Worm (Caenorhabditis elegans): ENCODE results near the gene B0393.7.

B0393.7 gene

DNA sequence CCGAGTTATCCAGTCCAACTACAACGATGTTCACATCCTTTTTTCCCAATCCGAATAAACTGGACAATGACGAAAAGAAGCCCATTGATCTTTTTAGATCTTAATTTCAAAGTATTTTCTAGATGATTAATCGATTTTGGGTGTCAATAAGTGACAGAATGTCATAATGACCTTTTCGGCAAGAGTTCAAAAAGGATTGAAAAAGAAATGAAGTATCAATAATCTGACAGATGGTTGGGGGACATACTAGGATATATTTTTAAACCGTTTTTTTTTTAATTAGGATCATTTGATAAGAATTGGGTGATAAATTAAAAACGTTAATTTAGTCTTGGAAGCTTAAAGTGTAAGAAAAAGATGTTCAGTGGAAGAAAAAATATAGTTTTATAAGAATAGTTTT, 36.8 kb upstream of the B0393.7 start, which contains the start of gene arl-6:
TSS of gene arl-6 (minus strand) at position 101 of the 400 bp plus-strand sequence.
- TF ChIP-seq ceh-82 (tag; optimal IDR thresholded peaks at IDR 0.05), result no peak

- TF ChIP-seq elt-2 (tag; optimal IDR thresholded peaks at IDR 0.05) (no peak), egl-27 (tag; optimal IDR thresholded peaks at IDR 0.05) (no peak), nhr-237 (tag; optimal IDR thresholded peaks at IDR 0.05) (no peak), mdl-1 (tag; optimal IDR thresholded peaks at IDR 0.05) (no peak), lsy-12 (tag; optimal IDR thresholded peaks at IDR 0.05) (no peak)
Observed at ce11 chrIII:4811195-4811594, 33.3 kb upstream of the B0393.7 start, which contains the start of gene C38D4.7. Gene C38D4.7 (minus strand): TSS chrIII:4811295.

- TF ChIP-seq ztf-11 (tag; optimal IDR thresholded peaks at IDR 0.05) (no peak), ceh-82 (tag; optimal IDR thresholded peaks at IDR 0.05) (no peak), nhr-67 (tag; optimal IDR thresholded peaks at IDR 0.05) (no peak), elt-3 (tag; optimal IDR thresholded peaks at IDR 0.05) (no peak), ceh-9 (tag; optimal IDR thresholded peaks at IDR 0.05) (no peak), elt-2 (tag; optimal IDR thresholded peaks at IDR 0.05) (no peak)
Observed at ce11 chrIII:4809526-4810153, 31.7 kb upstream of the B0393.7 start, which contains the start of gene pal-1. Gene pal-1 (minus strand): TSS chrIII:4809576.

ce11 chrIII:4808089-4808488, 30.2 kb upstream of the B0393.7 start:
- TF ChIP-seq nfya-1 (tag; optimal IDR thresholded peaks at IDR 0.05; ENCODE audit: insufficient read depth) (peak; percentile 98), unc-39 (tag; optimal IDR thresholded peaks at IDR 0.05) (no peak)

DNA sequence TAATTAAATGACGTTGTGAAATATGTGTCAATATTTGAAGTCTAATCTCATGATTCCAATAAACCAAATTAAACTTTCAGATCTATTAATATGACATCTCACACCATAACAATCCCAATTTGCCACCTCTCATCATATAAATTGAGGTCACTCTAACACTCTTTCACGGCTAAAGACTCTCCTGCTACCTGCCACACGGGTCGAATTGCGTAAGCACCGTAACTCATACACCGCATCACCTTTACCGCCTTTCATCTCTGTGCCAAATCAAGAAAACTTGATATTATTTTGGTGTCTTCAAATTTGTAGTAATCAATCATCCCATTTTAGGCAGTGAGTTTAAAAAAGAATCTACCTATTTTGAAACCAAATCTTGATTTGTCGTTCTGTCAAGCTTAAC, 28.4 kb upstream of the B0393.7 start:
- TF ChIP-seq sea-2 (GFP tag; optimal IDR thresholded peaks at IDR 0.05) (no peak), pqm-1 (tag; optimal IDR thresholded peaks at IDR 0.05) (no peak), unc-39 (tag; optimal IDR thresholded peaks at IDR 0.05) (no peak), elt-1 (tag; optimal IDR thresholded peaks at IDR 0.05) (no peak)

- TF ChIP-seq nhr-11 (tag; optimal IDR thresholded peaks at IDR 0.05) (no peak), nhr-25 (tag; optimal IDR thresholded peaks at IDR 0.05) (no peak), ztf-4 (tag; optimal IDR thresholded peaks at IDR 0.05) (no peak), nfya-1 (tag; optimal IDR thresholded peaks at IDR 0.05; ENCODE audit: insufficient read depth) (no peak), fkh-2 (tag; optimal IDR thresholded peaks at IDR 0.05) (no peak), egl-5 (tag; optimal IDR thresholded peaks at IDR 0.05) (no peak), unc-62 (GFP tag; optimal IDR thresholded peaks at IDR 0.05) (no peak), ceh-28 (tag; optimal IDR thresholded peaks at IDR 0.05) (no peak), fkh-10 (GFP tag; optimal IDR thresholded peaks at IDR 0.05) (no peak), unc-39 (tag; optimal IDR thresholded peaks at IDR 0.05) (no peak), nhr-28 (tag; optimal IDR thresholded peaks at IDR 0.05) (no peak), ztf-11 (tag; optimal IDR thresholded peaks at IDR 0.05) (no peak), sea-2 (GFP tag; optimal IDR thresholded peaks at IDR 0.05) (no peak), ceh-82 (tag; optimal IDR thresholded peaks at IDR 0.05) (no peak)
Observed at ce11 chrIII:4802707-4803106, 24.8 kb upstream of the B0393.7 start, which contains the start of gene metl-5. Gene metl-5 (plus strand): TSS chrIII:4803007.

ce11 chrIII:4796536-4796935, 18.6 kb upstream of the B0393.7 start, which contains the start of gene tag-325:
Gene tag-325 (plus strand): TSS chrIII:4796836.
- TF ChIP-seq elt-2 (tag; optimal IDR thresholded peaks at IDR 0.05) (peak; percentile 21), daf-12 (tag; optimal IDR thresholded peaks at IDR 0.05) (no peak)

- TF ChIP-seq lin-15B (tag; optimal IDR thresholded peaks at IDR 0.05) (peak; percentile 66), nhr-23 (tag; optimal IDR thresholded peaks at IDR 0.05) (peak; percentile 70), fkh-10 (GFP tag; optimal IDR thresholded peaks at IDR 0.05) (no peak), elt-2 (tag; optimal IDR thresholded peaks at IDR 0.05) (peak; percentile 58), zag-1 (tag; optimal IDR thresholded peaks at IDR 0.05) (no peak), nhr-11 (tag; optimal IDR thresholded peaks at IDR 0.05) (no peak), nhr-28 (tag; optimal IDR thresholded peaks at IDR 0.05) (no peak), ztf-4 (tag; optimal IDR thresholded peaks at IDR 0.05) (no peak), nfya-1 (tag; optimal IDR thresholded peaks at IDR 0.05; ENCODE audit: insufficient read depth) (peak; percentile 85), egl-27 (tag; optimal IDR thresholded peaks at IDR 0.05) (no peak), elt-1 (tag; optimal IDR thresholded peaks at IDR 0.05) (no peak), mml-1 (tag; optimal IDR thresholded peaks at IDR 0.05) (no peak), nhr-25 (tag; optimal IDR thresholded peaks at IDR 0.05) (peak; percentile 65), eor-1 (tag; optimal IDR thresholded peaks at IDR 0.05) (no peak), pqm-1 (tag; optimal IDR thresholded peaks at IDR 0.05) (peak; percentile 74), ceh-16 (tag; optimal IDR thresholded peaks at IDR 0.05) (no peak), ceh-28 (tag; optimal IDR thresholded peaks at IDR 0.05) (peak; percentile 73), ceh-82 (tag; optimal IDR thresholded peaks at IDR 0.05) (no peak), ztf-11 (tag; optimal IDR thresholded peaks at IDR 0.05) (no peak), fkh-2 (tag; optimal IDR thresholded peaks at IDR 0.05) (no peak), nhr-67 (tag; optimal IDR thresholded peaks at IDR 0.05) (no peak), skn-1 (tag; optimal IDR thresholded peaks at IDR 0.05) (peak; percentile 62), pha-4 (tag; optimal IDR thresholded peaks at IDR 0.05) (peak; percentile 90), elt-3 (tag; optimal IDR thresholded peaks at IDR 0.05) (peak in 2 of 3 experiments; percentile 8 to 45), fos-1 (tag; optimal IDR thresholded peaks at IDR 0.05) (peak; percentile 99), unc-62 (GFP tag; optimal IDR thresholded peaks at IDR 0.05) (no peak)
Observed at ce11 chrIII:4796039-4796438, 18.1 kb upstream of the B0393.7 start.
